Worm (Caenorhabditis elegans) whole organism, mixed stage, embryonic: ENCODE measurements around the gene C49F5.6.

Source experiments
- M03D4.4 ChIP-seq: sonication (generic microtip); optimal IDR thresholded peaks from 2 replicates; lab custom pipeline; 2017; ENCODE audit warnings: mild to moderate bottlenecking, missing genetic modification characterization, missing compliant biosample characterization
- blmp-1 ChIP-seq: fragments of 150-350 bp; optimal IDR thresholded peaks from 2 replicates; lab custom pipeline; 2014; ENCODE audit warnings: missing biosample characterization, missing genetic modification characterization
- cnd-1 ChIP-seq: fragments of 200-800 bp; sonication (Bioruptor generic); optimal IDR thresholded peaks from 2 replicates; lab custom pipeline; 2018; ENCODE audit warnings: mild to moderate bottlenecking, missing genetic modification characterization, missing compliant biosample characterization
- elt-3 ChIP-seq: fragments of 150-350 bp; optimal IDR thresholded peaks from 2 replicates; lab custom pipeline; 2014; ENCODE audit warnings: missing biosample characterization, missing genetic modification characterization
- lin-13 ChIP-seq: fragments of 150-350 bp; optimal IDR thresholded peaks from 2 replicates; lab custom pipeline; 2014; ENCODE audit warnings: missing biosample characterization, missing genetic modification characterization
- lsy-2 ChIP-seq: fragments of 150-350 bp; optimal IDR thresholded peaks from 2 replicates; lab custom pipeline; 2014; ENCODE audit warnings: missing biosample characterization, missing genetic modification characterization
- mep-1 ChIP-seq: fragments of 150-350 bp; optimal IDR thresholded peaks from 2 replicates; lab custom pipeline; 2017; ENCODE audit warnings: missing biosample characterization, missing genetic modification reagents, missing genetic modification characterization, inconsistent platforms
- nhr-237 ChIP-seq: fragments of 150-350 bp; optimal IDR thresholded peaks from 2 replicates; lab custom pipeline; 2014; ENCODE audit warnings: missing biosample characterization, missing genetic modification characterization
- nhr-28 ChIP-seq: fragments of 150-350 bp; optimal IDR thresholded peaks from 2 replicates; lab custom pipeline; 2014; ENCODE audit warnings: missing biosample characterization, missing genetic modification characterization
- nhr-76 ChIP-seq: sonication (generic microtip); optimal IDR thresholded peaks from 2 replicates; lab custom pipeline; 2017; ENCODE audit warnings: missing biosample characterization, missing genetic modification characterization
- pha-4 ChIP-seq: fragments of 150-350 bp; optimal IDR thresholded peaks from 2 replicates; lab custom pipeline; 2018; ENCODE audit warnings: missing biosample characterization, missing genetic modification reagents, missing genetic modification characterization
- unc-39 ChIP-seq: fragments of 150-350 bp; optimal IDR thresholded peaks from 2 replicates; lab custom pipeline; 2014; ENCODE audit warnings: missing biosample characterization, missing genetic modification characterization
- unc-62 ChIP-seq: fragments of 150-350 bp; optimal IDR thresholded peaks from 2 replicates; lab custom pipeline; 2014; ENCODE audit warnings: missing biosample characterization, missing genetic modification reagents, missing genetic modification characterization
- ztf-11 ChIP-seq: fragments of 150-350 bp; optimal IDR thresholded peaks from 2 replicates; lab custom pipeline; 2014; ENCODE audit warnings: missing biosample characterization, missing genetic modification characterization

DNA sequence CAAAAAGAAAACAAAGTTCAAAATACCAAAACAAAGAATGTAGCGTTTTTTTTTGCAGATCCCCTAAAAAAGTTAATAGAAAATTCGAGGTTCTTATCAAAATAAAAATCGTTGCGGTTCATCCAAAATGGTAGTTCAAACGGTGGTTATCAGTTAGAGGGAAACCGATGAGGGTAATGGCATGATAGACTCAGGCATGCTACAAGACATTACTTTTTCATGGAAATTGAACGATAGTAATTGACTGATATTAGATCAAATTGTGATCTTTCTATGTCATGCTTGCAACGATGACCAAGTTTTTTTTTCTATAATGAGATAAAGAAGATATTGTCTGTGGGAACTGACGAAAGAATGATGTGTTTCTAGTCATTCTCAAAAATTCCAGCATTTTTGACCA lies 23.6 kb upstream of the C49F5.6 start:
- no peak for TF ChIP-seq nhr-237 (tag; lab: Kevin White, UChicago)
- no peak for TF ChIP-seq ztf-11 (tag; lab: Kevin White, UChicago)
- TF ChIP-seq nhr-76 (tag; lab: Kevin White, UChicago), result no peak
- no peak for TF ChIP-seq unc-39 (tag; lab: Kevin White, UChicago)
- TF ChIP-seq lin-13 (tag; lab: Kevin White, UChicago), result no peak
- no peak for TF ChIP-seq nhr-28 (tag; lab: Kevin White, UChicago)
- TF ChIP-seq elt-3 (tag; lab: Kevin White, UChicago), result no peak
- TF ChIP-seq pha-4 (tag; lab: Kevin White, UChicago), result no peak
- TF ChIP-seq blmp-1 (tag; lab: Kevin White, UChicago), result no peak
- no peak for TF ChIP-seq M03D4.4 (tag; lab: Kevin White, UChicago)
- no peak for TF ChIP-seq unc-62
- no peak for TF ChIP-seq cnd-1 (tag; lab: Kevin White, UChicago)
- TF ChIP-seq mep-1 (tag; lab: Kevin White, UChicago), result no peak
- no peak for TF ChIP-seq lsy-2 (tag; lab: Kevin White, UChicago)
